Worm (Caenorhabditis elegans) whole organism, early embryonic: ENCODE data around the gene B0218.7.
"Not testable (repeated sequence)": the region's sequence is repeated elsewhere in the genome, so short reads cannot be mapped to it uniquely, and the experiment has no call there.

Source experiments
- F13C5.2 ChIP-seq: sonication (generic microtip); optimal IDR thresholded peaks from 2 replicates; lab custom pipeline; 2017; ENCODE audit warnings: mild to moderate bottlenecking, missing genetic modification characterization, inconsistent platforms, missing compliant biosample characterization
- aly-1 ChIP-seq: sonication (generic microtip); optimal IDR thresholded peaks from 2 replicates; lab custom pipeline; 2016; ENCODE audit warnings: missing genetic modification characterization, missing compliant biosample characterization
- ama-1 ChIP-seq: fragments of 150-350 bp; optimal IDR thresholded peaks from 2 replicates; lab custom pipeline; 2014
- ceh-36 ChIP-seq: sonication (generic microtip); optimal IDR thresholded peaks from 2 replicates; lab custom pipeline; 2016; ENCODE audit warnings: missing genetic modification characterization, inconsistent platforms, missing compliant biosample characterization
- ets-7 ChIP-seq: sonication (generic microtip); optimal IDR thresholded peaks from 2 replicates; lab custom pipeline; 2016; ENCODE audit warnings: missing genotype, missing genetic modification characterization, missing compliant biosample characterization
- flt-1 ChIP-seq: fragments of 200-800 bp; sonication (Bioruptor generic); IDR thresholded peaks from 2 replicates; pipeline ENCODE4 v1.3.6; 2022; ENCODE audit warnings: missing genetic modification characterization, missing compliant biosample characterization
- hnd-1 ChIP-seq: sonication (generic microtip); optimal IDR thresholded peaks from 2 replicates; lab custom pipeline; 2016; ENCODE audit warnings: missing genetic modification characterization, missing compliant biosample characterization
- pes-1 ChIP-seq: fragments of 200-800 bp; sonication (Bioruptor generic); IDR thresholded peaks from 2 replicates; pipeline ENCODE4 v1.3.6; 2022; ENCODE audit warnings: missing genetic modification reagents, missing genetic modification characterization, missing compliant biosample characterization
- sea-1 ChIP-seq: fragments of 200-800 bp; sonication (Bioruptor generic); conservative IDR thresholded peaks from 2 replicates; pipeline ENCODE4 v1.3.6; 2022; ENCODE audit warnings: missing genetic modification characterization, missing compliant biosample characterization
- tbx-11 ChIP-seq: fragments of 200-800 bp; sonication (Bioruptor generic); IDR thresholded peaks from 2 replicates; pipeline ENCODE4 v1.3.6; 2022; ENCODE audit warnings: missing genetic modification characterization, missing compliant biosample characterization
- tbx-37 ChIP-seq: fragments of 200-800 bp; sonication (Bioruptor generic); conservative IDR thresholded peaks from 2 replicates; pipeline ENCODE4 v1.3.6; 2022; ENCODE audit warnings: missing genetic modification reagents, missing genetic modification characterization, missing compliant biosample characterization
- tra-4 ChIP-seq: sonication (generic microtip); optimal IDR thresholded peaks from 2 replicates; lab custom pipeline; 2017; ENCODE audit warnings: missing genetic modification characterization, missing compliant biosample characterization

The B0218.7 gene

ce11 chrIV:8126902-8127301 lies 38.9 kb downstream of the B0218.7 start, which contains the start of gene ceph-41:
Gene ceph-41, plus strand, starts transcription at chrIV:8127202.
- no peak for TF ChIP-seq hnd-1 (tag; lab: Kevin White, UChicago)
- TF ChIP-seq ets-7 (tag; lab: Kevin White, UChicago), result no peak
- TF ChIP-seq tra-4 (tag; lab: Kevin White, UChicago), result no peak

- not testable (repeated sequence) for TF ChIP-seq tbx-11 (GFP tag; lab: Robert Waterston, UW); ama-1 (lab: Kevin White, UChicago); ceh-36 (tag; lab: Kevin White, UChicago)
Measured at ce11 chrIV:8122349-8122748, 43.5 kb downstream of the B0218.7 start, which contains the start of gene erp-44.3. Gene erp-44.3, plus strand, starts transcription at chrIV:8122649.

ce11 chrIV:8118790-8119189 lies 47.1 kb downstream of the B0218.7 start, which contains the start of gene F42G8.8:
Gene F42G8.8, plus strand, starts transcription at chrIV:8119090.
- no peak for TF ChIP-seq pes-1 (GFP tag; lab: Robert Waterston, UW)

DNA sequence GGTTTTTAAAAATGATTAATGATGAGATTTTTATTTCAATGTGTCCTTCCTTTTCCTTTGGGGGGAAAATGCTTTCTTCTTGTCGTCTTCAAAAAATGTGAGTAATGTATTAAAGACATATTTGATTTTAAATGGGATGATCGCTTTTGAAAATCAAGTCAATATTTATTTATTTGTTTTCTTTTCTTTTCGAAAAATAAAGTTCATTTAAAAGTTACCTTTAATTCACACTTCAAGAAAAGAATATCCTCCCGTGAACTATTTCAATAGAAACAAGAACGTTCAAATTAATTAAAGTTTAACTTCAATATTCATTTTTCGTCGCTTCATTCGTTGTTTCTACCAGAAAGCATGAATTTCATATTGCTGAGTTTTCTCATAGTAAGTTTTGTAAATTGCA lies 50.4 kb downstream of the B0218.7 start, which contains the start of gene irld-8:
TSS of gene irld-8 (plus strand) at position 301 of the 400 bp plus-strand sequence.
- TF ChIP-seq tra-4 (tag; lab: Kevin White, UChicago), result no peak
- TF ChIP-seq F13C5.2 (tag; lab: Kevin White, UChicago), result no peak
- no peak for TF ChIP-seq ama-1 (lab: Kevin White, UChicago)
- TF ChIP-seq tbx-11 (GFP tag; lab: Robert Waterston, UW), result no peak
- TF ChIP-seq flt-1, result no peak
- no peak for TF ChIP-seq sea-1 (GFP tag; lab: Robert Waterston, UW)
- no peak for TF ChIP-seq ets-7 (tag; lab: Kevin White, UChicago)
- no peak for TF ChIP-seq hnd-1 (tag; lab: Kevin White, UChicago)
- no peak for TF ChIP-seq pes-1 (GFP tag; lab: Robert Waterston, UW)
- no peak for TF ChIP-seq tbx-37 (GFP tag; lab: Robert Waterston, UW)
- TF ChIP-seq aly-1, result no peak
